Fruit fly (Drosophila melanogaster) whole organism, embryonic: ENCODE measurements around the gene CkIIalpha-i3.
A peak's percentile ranks its signal among the peaks of the same experiment; 100 is the strongest.

Experiments
- ATbp ChIP-seq: fragments of 200-800 bp; sonication (Bioruptor generic); optimal IDR thresholded peaks from 2 replicates; lab custom pipeline; 2017; ENCODE audit warnings: missing biosample characterization, mild to moderate bottlenecking, missing genetic modification characterization, missing genetic modification reagents
- BEAF-32 ChIP-seq: fragments of 200-800 bp; sonication (Bioruptor generic); optimal IDR thresholded peaks from 3 replicates; lab custom pipeline; 2017; ENCODE audit warnings: missing biosample characterization, missing genetic modification characterization, mild to moderate bottlenecking, moderate library complexity, missing genetic modification reagents
- CG10431 ChIP-seq: fragments of 200-800 bp; sonication (Bioruptor generic); optimal IDR thresholded peaks from 3 replicates; lab custom pipeline; 2018; ENCODE audit warnings: missing biosample characterization, mild to moderate bottlenecking, missing genetic modification characterization
- CG12744 ChIP-seq: fragments of 200-800 bp; sonication (Bioruptor generic); optimal IDR thresholded peaks from 2 replicates; lab custom pipeline; 2016; ENCODE audit warnings: missing biosample characterization, missing genetic modification characterization
- CG13287 ChIP-seq: fragments of 200-800 bp; sonication (Bioruptor generic); IDR thresholded peaks from 2 replicates; pipeline ENCODE4 v1.3.6; 2022; ENCODE audit warnings: missing biosample characterization, missing genetic modification characterization; ENCODE audit not compliant: partially characterized antibody
- CG14710 ChIP-seq: fragments of 200-800 bp; sonication (Bioruptor generic); optimal IDR thresholded peaks from 3 replicates; lab custom pipeline; 2019; ENCODE audit warnings: missing biosample characterization, mild to moderate bottlenecking, missing genetic modification characterization, moderate library complexity
- CG1602 ChIP-seq: fragments of 200-800 bp; sonication (Bioruptor generic); optimal IDR thresholded peaks from 3 replicates; lab custom pipeline; 2016; ENCODE audit warnings: missing biosample characterization, missing genetic modification characterization
- CG1647 ChIP-seq: fragments of 200-800 bp; sonication (Bioruptor generic); optimal IDR thresholded peaks from 3 replicates; lab custom pipeline; 2016; ENCODE audit warnings: missing biosample characterization, missing genetic modification characterization
- CG2889 ChIP-seq: fragments of 200-800 bp; sonication (Bioruptor generic); IDR thresholded peaks from 3 replicates; pipeline ENCODE4 v1.3.6; 2022; ENCODE audit warnings: missing biosample characterization, missing genetic modification characterization
- CG32772 ChIP-seq: fragments of 200-800 bp; sonication (Bioruptor generic); IDR thresholded peaks from 2 replicates; pipeline ENCODE4 v1.3.6; 2022; ENCODE audit warnings: missing biosample characterization, missing genetic modification characterization
- CG4617 ChIP-seq: fragments of 200-800 bp; sonication (Bioruptor generic); optimal IDR thresholded peaks from 3 replicates; lab custom pipeline; 2016; ENCODE audit warnings: missing biosample characterization, missing genetic modification characterization, borderline replicate concordance
- CG4730 ChIP-seq: fragments of 200-800 bp; sonication (Bioruptor generic); IDR thresholded peaks from 2 replicates; pipeline ENCODE4 v1.3.6; 2022; ENCODE audit warnings: missing biosample characterization, missing genetic modification characterization
- CG6689 ChIP-seq: fragments of 200-800 bp; sonication (Bioruptor generic); IDR thresholded peaks from 2 replicates; pipeline ENCODE4 v1.3.6; 2022; ENCODE audit warnings: missing biosample characterization, missing genetic modification characterization
- CG7556 ChIP-seq: fragments of 200-800 bp; sonication (Bioruptor generic); optimal IDR thresholded peaks from 2 replicates; lab custom pipeline; 2017; ENCODE audit warnings: missing biosample characterization, mild to moderate bottlenecking, missing genetic modification characterization
- CG7786 ChIP-seq: fragments of 200-800 bp; sonication (Bioruptor generic); optimal IDR thresholded peaks from 2 replicates; lab custom pipeline; 2016; ENCODE audit warnings: missing biosample characterization, missing genetic modification characterization
- CG9797 ChIP-seq: fragments of 200-800 bp; sonication (Bioruptor generic); optimal IDR thresholded peaks from 3 replicates; lab custom pipeline; 2018; ENCODE audit warnings: missing biosample characterization, mild to moderate bottlenecking, missing genetic modification characterization
- CG9817 ChIP-seq: fragments of 200-800 bp; sonication (Bioruptor generic); optimal IDR thresholded peaks from 2 replicates; lab custom pipeline; 2018; ENCODE audit warnings: missing biosample characterization, mild to moderate bottlenecking, missing genetic modification characterization, moderate library complexity
- Camta ChIP-seq: fragments of 200-800 bp; sonication (Bioruptor generic); optimal IDR thresholded peaks from 2 replicates; lab custom pipeline; 2016; ENCODE audit warnings: missing biosample characterization, missing genetic modification characterization
- Chrac-16 ChIP-seq: fragments of 200-800 bp; sonication (Bioruptor generic); optimal IDR thresholded peaks from 3 replicates; lab custom pipeline; 2016; ENCODE audit warnings: missing biosample characterization, missing genetic modification characterization
- Eip74EF ChIP-seq, 2 experiments: fragments of 200-800 bp in 1 of 2; fragments of >200 bp in 1 of 2; sonication (Bioruptor generic) in 1 of 2; optimal IDR thresholded peaks; 2 replicates each; lab custom pipeline; 2017 to 2019; ENCODE audit warnings: missing biosample characterization in 2 of 2, missing genetic modification characterization in 2 of 2, mild to moderate bottlenecking in 1 of 2, moderate library complexity in 1 of 2
- Fer2 ChIP-seq: fragments of 200-800 bp; sonication (Bioruptor generic); optimal IDR thresholded peaks from 2 replicates; lab custom pipeline; 2018; ENCODE audit warnings: missing biosample characterization, mild to moderate bottlenecking, missing genetic modification characterization, moderate library complexity
- H15 ChIP-seq: fragments of 200-800 bp; sonication (Bioruptor generic); IDR thresholded peaks from 3 replicates; pipeline ENCODE4 v1.3.6; 2022; ENCODE audit warnings: missing biosample characterization, missing genetic modification characterization
- Lhr ChIP-seq: fragments of 200-800 bp; sonication (Bioruptor generic); optimal IDR thresholded peaks from 3 replicates; lab custom pipeline; 2017; ENCODE audit warnings: mild to moderate bottlenecking, missing biosample characterization, missing genetic modification reagents, missing genetic modification characterization
- MESR4 ChIP-seq: fragments of 200-800 bp; sonication (Bioruptor generic); optimal IDR thresholded peaks from 2 replicates; lab custom pipeline; 2018; ENCODE audit warnings: missing biosample characterization, mild to moderate bottlenecking, missing genetic modification characterization, moderate library complexity
- Med ChIP-seq: fragments of 200-800 bp; sonication (Bioruptor generic); peaks from one replicate; lab custom pipeline; 2016; ENCODE audit warnings: missing biosample characterization, missing genetic modification characterization, mild to moderate bottlenecking, inconsistent platforms, moderate library complexity
- Neu2 ChIP-seq: fragments of 200-800 bp; sonication (Bioruptor generic); optimal IDR thresholded peaks from 3 replicates; lab custom pipeline; 2016; ENCODE audit warnings: missing biosample characterization, missing genetic modification characterization, borderline replicate concordance
- Nf-YA ChIP-seq: fragments of 200-800 bp; sonication (Bioruptor generic); IDR thresholded peaks from 2 replicates; pipeline ENCODE4 v1.3.6; 2022; ENCODE audit warnings: missing biosample characterization, missing genetic modification characterization
- Taf1 ChIP-seq: fragments of 200-800 bp; sonication (Bioruptor generic); IDR thresholded peaks from 2 replicates; pipeline ENCODE4 v1.3.6; 2022; ENCODE audit warnings: missing biosample characterization, missing genetic modification characterization
- az2 ChIP-seq: fragments of 200-800 bp; sonication (Bioruptor generic); optimal IDR thresholded peaks from 3 replicates; lab custom pipeline; 2016; ENCODE audit warnings: missing biosample characterization, missing genetic modification characterization
- bab2 ChIP-seq: fragments of 200-800 bp; sonication (Bioruptor generic); optimal IDR thresholded peaks from 2 replicates; lab custom pipeline; 2016; ENCODE audit warnings: missing biosample characterization, missing genetic modification characterization
- chn ChIP-seq: fragments of 200-800 bp; sonication (Bioruptor generic); optimal IDR thresholded peaks from 2 replicates; lab custom pipeline; 2016; ENCODE audit warnings: missing biosample characterization, missing genetic modification characterization
- crp ChIP-seq, 2 experiments: fragments of 200-800 bp; sonication (Bioruptor generic); optimal IDR thresholded peaks; 2 replicates in 1 of 2; 3 replicates in 1 of 2; lab custom pipeline; 2017; ENCODE audit warnings: missing biosample characterization in 2 of 2, missing genetic modification characterization in 2 of 2, mild to moderate bottlenecking in 1 of 2, moderate library complexity in 1 of 2
- ems ChIP-seq: fragments of 200-800 bp; sonication (Bioruptor generic); optimal IDR thresholded peaks from 3 replicates; lab custom pipeline; 2016; ENCODE audit warnings: missing biosample characterization, missing genetic modification characterization
- fd96Cb ChIP-seq: fragments of 200-800 bp; sonication (Bioruptor generic); optimal IDR thresholded peaks from 2 replicates; lab custom pipeline; 2018; ENCODE audit warnings: missing biosample characterization, mild to moderate bottlenecking, missing genetic modification characterization, moderate library complexity
- gcm ChIP-seq: fragments of 200-800 bp; sonication (Bioruptor generic); optimal IDR thresholded peaks from 2 replicates; lab custom pipeline; 2019; ENCODE audit warnings: missing biosample characterization, mild to moderate bottlenecking, missing genetic modification characterization, moderate library complexity
- gfzf ChIP-seq: fragments of 200-800 bp; sonication (Bioruptor generic); optimal IDR thresholded peaks from 2 replicates; lab custom pipeline; 2016; ENCODE audit warnings: missing biosample characterization, mild to moderate bottlenecking, missing genetic modification characterization, moderate library complexity
- grn ChIP-seq: fragments of 200-800 bp; sonication (Bioruptor generic); optimal IDR thresholded peaks from 3 replicates; lab custom pipeline; 2017; ENCODE audit warnings: missing biosample characterization, missing genetic modification characterization
- h ChIP-seq: fragments of >200 bp; optimal IDR thresholded peaks from 2 replicates; lab custom pipeline; 2017
- hbn ChIP-seq: fragments of 200-800 bp; sonication (Bioruptor generic); IDR thresholded peaks from 2 replicates; pipeline ENCODE4 v1.3.6; 2022; ENCODE audit warnings: missing biosample characterization, missing genetic modification characterization; ENCODE audit not compliant: partially characterized antibody
- lola ChIP-seq, 3 experiments: fragments of >200 bp in 2 of 3; fragments of 200-800 bp in 1 of 3; sonication (Bioruptor generic) in 1 of 3; optimal IDR thresholded peaks; 2 replicates each; lab custom pipeline; 2017 to 2019; ENCODE audit warnings: missing biosample characterization in 3 of 3, missing genetic modification characterization in 3 of 3, mild to moderate bottlenecking in 1 of 3, moderate library complexity in 1 of 3
- nau ChIP-seq: fragments of 200-800 bp; sonication (Bioruptor generic); optimal IDR thresholded peaks from 3 replicates; lab custom pipeline; 2017; ENCODE audit warnings: missing biosample characterization, mild to moderate bottlenecking, missing genetic modification characterization, missing genetic modification reagents
- nerfin-2 ChIP-seq: fragments of 200-800 bp; sonication (Bioruptor generic); IDR thresholded peaks from 2 replicates; pipeline ENCODE4 v1.3.6; 2022; ENCODE audit warnings: missing biosample characterization, missing genetic modification characterization; ENCODE audit not compliant: partially characterized antibody
- pb ChIP-seq: fragments of 200-800 bp; sonication (Bioruptor generic); optimal IDR thresholded peaks from 3 replicates; lab custom pipeline; 2016; ENCODE audit warnings: missing biosample characterization, missing genetic modification characterization
- psq ChIP-seq: fragments of 200-800 bp; sonication (Bioruptor generic); optimal IDR thresholded peaks from 2 replicates; lab custom pipeline; 2017; ENCODE audit warnings: missing biosample characterization, missing genetic modification characterization
- pzg ChIP-seq: fragments of 200-800 bp; sonication (Bioruptor generic); optimal IDR thresholded peaks from 3 replicates; lab custom pipeline; 2018; ENCODE audit warnings: missing biosample characterization, mild to moderate bottlenecking, missing genetic modification characterization, moderate library complexity
- sqz ChIP-seq: fragments of 200-800 bp; sonication (Bioruptor generic); optimal IDR thresholded peaks from 3 replicates; lab custom pipeline; 2018; ENCODE audit warnings: missing biosample characterization, mild to moderate bottlenecking, missing genetic modification characterization
- stwl ChIP-seq: fragments of 200-800 bp; sonication (Bioruptor generic); optimal IDR thresholded peaks from 3 replicates; lab custom pipeline; 2018; ENCODE audit warnings: missing biosample characterization, mild to moderate bottlenecking, missing genetic modification characterization, moderate library complexity
- tup ChIP-seq: fragments of 200-800 bp; sonication (Bioruptor generic); optimal IDR thresholded peaks from 2 replicates; lab custom pipeline; 2016; ENCODE audit warnings: missing biosample characterization, mild to moderate bottlenecking, missing genetic modification characterization, moderate library complexity
- vfl ChIP-seq: fragments of 200-800 bp; sonication (Bioruptor generic); optimal IDR thresholded peaks from 2 replicates; lab custom pipeline; 2016; ENCODE audit warnings: missing biosample characterization, missing genetic modification characterization

Gene CkIIalpha-i3

dm6 chr3L:690031-690686 is 20.2 kb downstream of the CkIIalpha-i3 start, which contains the start of the genes CG32483 and RabX6 (continued):
- TF ChIP-seq CG6689 (GFP tag; lab: Robert Waterston, UW) (no peak), CG1647 (GFP tag; lab: Kevin White, UChicago) (no peak), CG2889 (no peak), MESR4 (peak; percentile 42), grn (GFP tag; lab: Kevin White, UChicago) (peak; percentile 98), pzg (GFP tag; lab: Kevin White, UChicago) (peak; percentile 54), CG9817 (tag; lab: Kevin White, UChicago) (no peak), CG10431 (GFP tag; lab: Kevin White, UChicago) (no peak), az2 (GFP tag; lab: Kevin White, UChicago) (no peak), CG9797 (GFP tag; lab: Kevin White, UChicago) (no peak), ems (no peak), Neu2 (GFP tag; lab: Kevin White, UChicago) (no peak), H15 (no peak), stwl (tag; lab: Kevin White, UChicago) (peak; percentile 74), Nf-YA (GFP tag; lab: Robert Waterston, UW) (no peak), nerfin-2 (no peak), CG4617 (GFP tag; lab: Kevin White, UChicago) (peak; percentile 22), gfzf (GFP tag; lab: Kevin White, UChicago) (peak; percentile 18), Lhr (GFP tag; lab: Kevin White, UChicago) (peak; percentile 18), CG13287 (GFP tag; lab: Robert Waterston, UW) (peak; percentile 65), Fer2 (tag; lab: Kevin White, UChicago) (no peak), CG7786 (no peak), CG7556 (GFP tag; lab: Kevin White, UChicago) (no peak), nau (GFP tag; lab: Kevin White, UChicago) (no peak), Chrac-16 (no peak), Eip74EF (GFP tag; optimal IDR thresholded peaks at IDR 0.05; lab: Kevin White, UChicago) (no peak), CG32772 (GFP tag; lab: Robert Waterston, UW) (no peak), hbn (GFP tag; lab: Robert Waterston, UW) (peak; percentile 25; the same call in 1 of the 2 replicates), BEAF-32 (GFP tag; lab: Kevin White, UChicago) (peak; percentile 42), CG12744 (no peak), CG4730 (GFP tag; lab: Robert Waterston, UW) (no peak), pb (GFP tag; lab: Kevin White, UChicago) (no peak), Taf1 (no peak), tup (GFP tag; lab: Kevin White, UChicago) (no peak), crp (GFP tag; optimal IDR thresholded peaks at IDR 0.05; lab: Kevin White, UChicago) (peak; percentile 65 to 93), bab2 (no peak), CG14710 (tag; lab: Kevin White, UChicago) (peak; percentile 4), psq (no peak), Camta (GFP tag; lab: Kevin White, UChicago) (no peak), ATbp (no peak), vfl (GFP tag; lab: Kevin White, UChicago) (no peak), Med (GFP tag; lab: Kevin White, UChicago) (peak; percentile 5), CG1602 (no peak), chn (GFP tag; lab: Kevin White, UChicago) (no peak), h (lab: Kevin White, UChicago) (no peak), lola (GFP tag; optimal IDR thresholded peaks at IDR 0.05; lab: Kevin White, UChicago) (no peak), sqz (peak; percentile 2), fd96Cb (tag; lab: Kevin White, UChicago) (no peak), gcm (no peak)
